Fruit fly (Drosophila melanogaster) whole organism: ENCODE measurements around the gene CG11109.

ENCODE experiments used
- CG8478 ChIP-seq: fragments of >200 bp; optimal IDR thresholded peaks from 2 replicates; lab custom pipeline; 2018; ENCODE audit warnings: inconsistent platforms
- EcR ChIP-seq, 2 experiments: fragments of >200 bp; optimal IDR thresholded peaks; 2 replicates each; lab custom pipeline; 2017; ENCODE audit warnings: missing biosample characterization in 2 of 2, missing genetic modification characterization in 2 of 2, missing genetic modification reagents in 2 of 2
- pan ChIP-seq: fragments of >200 bp; optimal IDR thresholded peaks from 2 replicates; lab custom pipeline; 2017
- psq ChIP-seq: fragments of >200 bp; optimal IDR thresholded peaks from 2 replicates; lab custom pipeline; 2017
- usp ChIP-seq: fragments of >200 bp; optimal IDR thresholded peaks from 2 replicates; lab custom pipeline; 2017; ENCODE audit warnings: missing biosample characterization, missing genetic modification characterization, mixed read lengths

dm6 chr3L:22836768-22837167, 35.2 kb upstream of the CG11109 start, which contains the start of the genes CG11226 and CG45428:
- TF ChIP-seq psq (lab: Kevin White, UChicago) (no peak), usp (GFP tag; lab: Kevin White, UChicago) (no peak), EcR (GFP tag; optimal IDR thresholded peaks at IDR 0.05; lab: Kevin White, UChicago) (no peak), pan (no peak), CG8478 (lab: Kevin White, UChicago) (no peak)
